Worm (Caenorhabditis elegans): ENCODE results near the gene hsp-3.

- no peak for TF ChIP-seq him-1 (tag; optimal IDR thresholded peaks at IDR 0.05)
- no peak for TF ChIP-seq W03F9.2 (tag; optimal IDR thresholded peaks at IDR 0.05)
Measured at ce11 chrX:6109288-6109770, 17.4 kb upstream of the hsp-3 start, which contains the start of gene kynu-1.

Data from whole organism, L4/young adult.